Fruit fly (Drosophila melanogaster) whole organism, embryonic: ENCODE results near the gene CG16779.

Experiments used
- BEAF-32 ChIP-seq: fragments of 200-800 bp; sonication (Bioruptor generic); optimal IDR thresholded peaks from 3 replicates; lab custom pipeline; 2017; ENCODE audit warnings: missing biosample characterization, missing genetic modification characterization, mild to moderate bottlenecking, moderate library complexity, missing genetic modification reagents
- CG10267 ChIP-seq: fragments of 200-800 bp; sonication (Bioruptor generic); optimal IDR thresholded peaks from 2 replicates; lab custom pipeline; 2018; ENCODE audit warnings: missing biosample characterization, mild to moderate bottlenecking, missing genetic modification characterization, moderate library complexity
- CG10431 ChIP-seq: fragments of 200-800 bp; sonication (Bioruptor generic); optimal IDR thresholded peaks from 3 replicates; lab custom pipeline; 2018; ENCODE audit warnings: missing biosample characterization, mild to moderate bottlenecking, missing genetic modification characterization
- CG11456 ChIP-seq: fragments of 200-800 bp; sonication (Bioruptor generic); IDR thresholded peaks from 3 replicates; pipeline ENCODE4 v1.3.6; 2022; ENCODE audit warnings: missing biosample characterization, missing genetic modification characterization
- CG12155 ChIP-seq: fragments of 200-800 bp; sonication (Bioruptor generic); optimal IDR thresholded peaks from 3 replicates; lab custom pipeline; 2016; ENCODE audit warnings: missing biosample characterization, missing genetic modification characterization
- CG15479 ChIP-seq: fragments of 200-800 bp; sonication (Bioruptor generic); optimal IDR thresholded peaks from 3 replicates; lab custom pipeline; 2019; ENCODE audit warnings: missing biosample characterization, mild to moderate bottlenecking, missing genetic modification characterization, moderate library complexity
- CG17568 ChIP-seq: fragments of 200-800 bp; sonication (Bioruptor generic); optimal IDR thresholded peaks from 2 replicates; lab custom pipeline; 2018; ENCODE audit warnings: missing biosample characterization, mild to moderate bottlenecking, missing genetic modification characterization, moderate library complexity
- CG18599 ChIP-seq: fragments of 200-800 bp; sonication (Bioruptor generic); optimal IDR thresholded peaks from 3 replicates; lab custom pipeline; 2017; ENCODE audit warnings: missing biosample characterization, missing genetic modification characterization, mild to moderate bottlenecking, moderate library complexity, missing genetic modification reagents
- CG2199 ChIP-seq: fragments of 200-800 bp; sonication (Bioruptor generic); IDR thresholded peaks from 3 replicates; pipeline ENCODE4 v1.3.6; 2022; ENCODE audit warnings: missing biosample characterization, missing genetic modification characterization
- CG4424 ChIP-seq: fragments of 200-800 bp; sonication (Bioruptor generic); optimal IDR thresholded peaks from 3 replicates; lab custom pipeline; 2016; ENCODE audit warnings: missing biosample characterization, missing genetic modification characterization
- CG4854 ChIP-seq: fragments of 200-800 bp; sonication (Bioruptor generic); optimal IDR thresholded peaks from 2 replicates; lab custom pipeline; 2016; ENCODE audit warnings: missing biosample characterization, missing genetic modification characterization, inconsistent platforms
- CG6254 ChIP-seq: fragments of 200-800 bp; sonication (Bioruptor generic); optimal IDR thresholded peaks from 3 replicates; lab custom pipeline; 2017; ENCODE audit warnings: mild to moderate bottlenecking, missing biosample characterization, missing genetic modification reagents, missing genetic modification characterization
- CG7745 ChIP-seq: fragments of 200-800 bp; sonication (Bioruptor generic); optimal IDR thresholded peaks from 2 replicates; lab custom pipeline; 2018; ENCODE audit warnings: missing biosample characterization, mild to moderate bottlenecking, missing genetic modification characterization, moderate library complexity
- D ChIP-seq, 2 experiments: fragments of 200-800 bp in 1 of 2; fragments of >200 bp in 1 of 2; sonication (Bioruptor generic) in 1 of 2; optimal IDR thresholded peaks; 2 replicates in 1 of 2; 3 replicates in 1 of 2; lab custom pipeline; 2017; ENCODE audit warnings: mild to moderate bottlenecking in 1 of 2, missing biosample characterization in 1 of 2, missing genetic modification characterization in 1 of 2, missing genetic modification reagents in 1 of 2
- Dad ChIP-seq: fragments of 200-800 bp; sonication (Bioruptor generic); optimal IDR thresholded peaks from 3 replicates; lab custom pipeline; 2016; ENCODE audit warnings: missing biosample characterization, missing genetic modification characterization
- Dll ChIP-seq: fragments of 200-800 bp; sonication (Bioruptor generic); IDR thresholded peaks from 4 replicates; pipeline ENCODE4 v1.3.6; 2022; ENCODE audit warnings: missing biosample characterization, missing genetic modification characterization; ENCODE audit not compliant: partially characterized antibody
- Drgx ChIP-seq: fragments of 200-800 bp; sonication (Bioruptor generic); IDR thresholded peaks from 2 replicates; pipeline ENCODE4 v1.3.6; 2022; ENCODE audit warnings: missing biosample characterization, missing genetic modification characterization
- Jarid2 ChIP-seq: fragments of 200-800 bp; sonication (Bioruptor generic); optimal IDR thresholded peaks from 3 replicates; lab custom pipeline; 2017; ENCODE audit warnings: mild to moderate bottlenecking, missing biosample characterization, missing genetic modification reagents, missing genetic modification characterization
- Kr ChIP-seq: fragments of 200-800 bp; sonication (Bioruptor generic); optimal IDR thresholded peaks from 2 replicates; lab custom pipeline; 2017; ENCODE audit warnings: missing biosample characterization, mild to moderate bottlenecking, missing genetic modification characterization
- Med ChIP-seq: fragments of 200-800 bp; sonication (Bioruptor generic); peaks from one replicate; lab custom pipeline; 2016; ENCODE audit warnings: missing biosample characterization, missing genetic modification characterization, mild to moderate bottlenecking, inconsistent platforms, moderate library complexity
- Meics ChIP-seq: fragments of 200-800 bp; sonication (Bioruptor generic); optimal IDR thresholded peaks from 2 replicates; lab custom pipeline; 2017; ENCODE audit warnings: missing biosample characterization, mild to moderate bottlenecking, missing genetic modification characterization
- Side ChIP-seq: fragments of 200-800 bp; sonication (Bioruptor generic); optimal IDR thresholded peaks from 2 replicates; lab custom pipeline; 2016; ENCODE audit warnings: missing biosample characterization, missing genetic modification characterization
- Trl ChIP-seq, 3 experiments: fragments of >200 bp in 2 of 3; fragments of 200-800 bp in 1 of 3; sonication (Bioruptor generic) in 1 of 3; optimal IDR thresholded peaks; 2 replicates in 1 of 3; 3 replicates in 2 of 3; lab custom pipeline; 2016 to 2017; ENCODE audit warnings: missing biosample characterization in 1 of 3, missing genetic modification characterization in 1 of 3
- Usf ChIP-seq: fragments of 200-800 bp; sonication (Bioruptor generic); optimal IDR thresholded peaks from 2 replicates; lab custom pipeline; 2017; ENCODE audit warnings: missing genotype, missing biosample characterization, missing genetic modification characterization
- YL-1 ChIP-seq: fragments of 200-800 bp; sonication (Bioruptor generic); optimal IDR thresholded peaks from 3 replicates; lab custom pipeline; 2017; ENCODE audit warnings: missing biosample characterization, mild to moderate bottlenecking, missing genetic modification characterization
- ac ChIP-seq: fragments of 200-800 bp; sonication (Bioruptor generic); optimal IDR thresholded peaks from 3 replicates; lab custom pipeline; 2017; ENCODE audit warnings: missing biosample characterization, mild to moderate bottlenecking, missing genetic modification characterization
- ara ChIP-seq: fragments of 200-800 bp; sonication (Bioruptor generic); IDR thresholded peaks from 2 replicates; pipeline ENCODE4 v1.3.6; 2022; ENCODE audit warnings: missing biosample characterization, missing genetic modification characterization
- ato ChIP-seq: fragments of 200-800 bp; sonication (Bioruptor generic); IDR thresholded peaks from 2 replicates; pipeline ENCODE4 v1.3.6; 2022; ENCODE audit warnings: missing biosample characterization, missing genetic modification characterization; ENCODE audit not compliant: partially characterized antibody
- bigmax ChIP-seq: fragments of 200-800 bp; sonication (Bioruptor generic); optimal IDR thresholded peaks from 2 replicates; lab custom pipeline; 2018; ENCODE audit warnings: missing biosample characterization, mild to moderate bottlenecking, missing genetic modification characterization
- bsh ChIP-seq, 2 experiments: fragments of 200-800 bp; sonication (Bioruptor generic); optimal IDR thresholded peaks; 2 replicates each; lab custom pipeline; 2017 to 2018; ENCODE audit warnings: mild to moderate bottlenecking in 2 of 2, missing biosample characterization in 2 of 2, missing genetic modification characterization in 2 of 2, moderate library complexity in 1 of 2
- ci ChIP-seq: fragments of 200-800 bp; sonication (Bioruptor generic); IDR thresholded peaks from 3 replicates; pipeline ENCODE4 v1.3.6; 2022; ENCODE audit warnings: missing biosample characterization, missing genetic modification characterization
- corto ChIP-seq: fragments of 200-800 bp; sonication (Bioruptor generic); optimal IDR thresholded peaks from 2 replicates; lab custom pipeline; 2016; ENCODE audit warnings: missing biosample characterization, mild to moderate bottlenecking, missing genetic modification characterization, moderate library complexity
- dan ChIP-seq: fragments of 200-800 bp; sonication (Bioruptor generic); IDR thresholded peaks from 2 replicates; pipeline ENCODE4 v1.3.6; 2022; ENCODE audit warnings: missing biosample characterization, missing genetic modification characterization
- fu2 ChIP-seq: fragments of 200-800 bp; sonication (Bioruptor generic); optimal IDR thresholded peaks from 2 replicates; lab custom pipeline; 2016; ENCODE audit warnings: missing biosample characterization, missing genetic modification characterization
- gcm2 ChIP-seq: fragments of 200-800 bp; sonication (Bioruptor generic); optimal IDR thresholded peaks from 2 replicates; lab custom pipeline; 2016; ENCODE audit warnings: missing biosample characterization, missing genetic modification characterization
- gem ChIP-seq: fragments of 200-800 bp; sonication (Bioruptor generic); optimal IDR thresholded peaks from 2 replicates; lab custom pipeline; 2019; ENCODE audit warnings: missing biosample characterization, mild to moderate bottlenecking, missing genetic modification characterization, moderate library complexity
- gfzf ChIP-seq: fragments of 200-800 bp; sonication (Bioruptor generic); optimal IDR thresholded peaks from 2 replicates; lab custom pipeline; 2016; ENCODE audit warnings: missing biosample characterization, mild to moderate bottlenecking, missing genetic modification characterization, moderate library complexity
- inv ChIP-seq: fragments of 200-800 bp; sonication (Bioruptor generic); IDR thresholded peaks from 2 replicates; pipeline ENCODE4 v1.3.6; 2022; ENCODE audit warnings: missing biosample characterization, missing genetic modification characterization; ENCODE audit not compliant: partially characterized antibody
- ken ChIP-seq: fragments of 200-800 bp; sonication (Bioruptor generic); IDR thresholded peaks from 3 replicates; pipeline ENCODE4 v1.3.6; 2022; ENCODE audit warnings: missing biosample characterization, missing genetic modification characterization
- p53 ChIP-seq: fragments of 200-800 bp; sonication (Bioruptor generic); optimal IDR thresholded peaks from 2 replicates; lab custom pipeline; 2016; ENCODE audit warnings: missing biosample characterization, missing genetic modification characterization
- pho ChIP-seq: fragments of 200-800 bp; sonication (Bioruptor generic); optimal IDR thresholded peaks from 2 replicates; lab custom pipeline; 2016; ENCODE audit warnings: missing biosample characterization, missing genetic modification characterization
- pita ChIP-seq: fragments of 200-800 bp; sonication (Bioruptor generic); optimal IDR thresholded peaks from 2 replicates; lab custom pipeline; 2017; ENCODE audit warnings: missing biosample characterization, mild to moderate bottlenecking, missing genetic modification characterization
- run ChIP-seq: fragments of 200-800 bp; sonication (Bioruptor generic); optimal IDR thresholded peaks from 3 replicates; lab custom pipeline; 2018; ENCODE audit warnings: missing biosample characterization, mild to moderate bottlenecking, missing genetic modification characterization
- shn ChIP-seq: fragments of 200-800 bp; sonication (Bioruptor generic); optimal IDR thresholded peaks from 3 replicates; lab custom pipeline; 2016; ENCODE audit warnings: missing biosample characterization, missing genetic modification characterization
- sim ChIP-seq: fragments of 200-800 bp; sonication (Bioruptor generic); IDR thresholded peaks from 2 replicates; pipeline ENCODE4 v1.3.6; 2022; ENCODE audit warnings: missing biosample characterization, missing genetic modification characterization
- sima ChIP-seq: fragments of 200-800 bp; sonication (Bioruptor generic); optimal IDR thresholded peaks from 2 replicates; lab custom pipeline; 2016; ENCODE audit warnings: missing biosample characterization, missing genetic modification characterization
- sr ChIP-seq: fragments of 200-800 bp; sonication (Bioruptor generic); IDR thresholded peaks from 3 replicates; pipeline ENCODE4 v1.3.6; 2022; ENCODE audit warnings: missing biosample characterization, missing genetic modification characterization
- tio ChIP-seq: fragments of 200-800 bp; sonication (Bioruptor generic); optimal IDR thresholded peaks from 2 replicates; lab custom pipeline; 2017; ENCODE audit warnings: missing biosample characterization, missing genetic modification characterization, inconsistent platforms
- toy ChIP-seq: fragments of 200-800 bp; sonication (Bioruptor generic); IDR thresholded peaks from 2 replicates; pipeline ENCODE4 v1.3.6; 2022; ENCODE audit warnings: missing biosample characterization, missing genetic modification characterization
- ttk ChIP-seq: fragments of 200-800 bp; sonication (Bioruptor generic); IDR thresholded peaks from 2 replicates; pipeline ENCODE4 v2.1.2; 2022; ENCODE audit warnings: missing biosample characterization, missing genetic modification characterization
- wdn ChIP-seq: fragments of 200-800 bp; sonication (Bioruptor generic); IDR thresholded peaks from 2 replicates; pipeline ENCODE4 v1.3.6; 2022; ENCODE audit warnings: missing biosample characterization, missing genetic modification characterization

CG16779 gene

DNA sequence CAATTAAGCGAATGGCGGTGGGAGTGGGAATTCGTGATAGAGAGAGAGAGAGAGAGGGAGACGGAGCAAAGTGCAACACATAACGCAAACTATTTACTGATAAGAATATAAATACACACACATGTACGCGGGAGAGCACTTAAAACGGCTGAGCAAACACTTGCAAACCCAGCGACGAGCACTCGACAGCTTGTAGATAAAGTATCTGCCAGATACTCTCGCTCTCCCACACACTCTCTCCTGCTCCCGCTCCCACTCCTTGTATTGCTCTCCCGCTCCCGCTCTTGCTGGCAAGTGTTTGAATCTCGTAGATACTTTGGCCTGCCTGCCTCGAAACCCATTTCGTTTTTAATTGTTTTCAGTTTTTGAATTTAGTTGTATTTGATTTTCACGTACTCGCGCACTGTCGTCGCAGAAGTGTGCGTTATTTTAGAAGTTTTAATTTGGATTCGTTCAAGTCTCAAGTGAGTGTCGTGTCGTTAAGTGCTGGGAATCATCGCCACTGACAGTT is 65.2 kb downstream of the CG16779 start (continued):
- no peak for TF ChIP-seq wdn (GFP tag; lab: Robert Waterston, UW)
- no peak for TF ChIP-seq CG4854 (GFP tag; lab: Kevin White, UChicago)
- TF ChIP-seq ara (GFP tag; lab: Robert Waterston, UW) = no peak
- TF ChIP-seq inv (GFP tag; lab: Robert Waterston, UW) = no peak
- TF ChIP-seq CG15479 (GFP tag; lab: Kevin White, UChicago) = peak; percentile 88
- TF ChIP-seq gcm2 (GFP tag; lab: Kevin White, UChicago) = peak; percentile 42
- no peak for TF ChIP-seq pho
- no peak for TF ChIP-seq gfzf (GFP tag; lab: Kevin White, UChicago)
- TF ChIP-seq CG17568 (GFP tag; lab: Kevin White, UChicago) = peak; percentile 70
- peak; percentile 63 for TF ChIP-seq CG10431 (GFP tag; lab: Kevin White, UChicago)
- TF ChIP-seq Side (GFP tag; lab: Kevin White, UChicago) = peak; percentile 41
- TF ChIP-seq sim (GFP tag; lab: Robert Waterston, UW) = no peak
- TF ChIP-seq toy (GFP tag; lab: Robert Waterston, UW) = no peak
- TF ChIP-seq bsh (GFP tag; optimal IDR thresholded peaks at IDR 0.05; lab: Kevin White, UChicago) = peak; percentile 34 to 80
- peak; percentile 69 for TF ChIP-seq Jarid2
- TF ChIP-seq ttk (GFP tag; lab: Robert Waterston, UW) = no peak
- no peak for TF ChIP-seq gem (tag; lab: Kevin White, UChicago)
- no peak for TF ChIP-seq p53 (GFP tag; lab: Kevin White, UChicago)
- TF ChIP-seq ato (GFP tag; lab: Robert Waterston, UW) = no peak
- TF ChIP-seq ci (GFP tag; lab: Robert Waterston, UW) = peak; percentile 81
- TF ChIP-seq YL-1 (GFP tag; lab: Kevin White, UChicago) = peak; percentile 57
- TF ChIP-seq CG11456 = no peak
- no peak for TF ChIP-seq sima
- TF ChIP-seq CG4424 = no peak
- peak; percentile 59 for TF ChIP-seq CG6254 (GFP tag; lab: Kevin White, UChicago)
- TF ChIP-seq fu2 = no peak
- no peak for TF ChIP-seq dan (GFP tag; lab: Robert Waterston, UW)
- no peak for TF ChIP-seq tio (GFP tag; lab: Kevin White, UChicago)
- peak; percentile 20 for TF ChIP-seq Kr
- TF ChIP-seq Usf (GFP tag; lab: Kevin White, UChicago) = no peak
- peak; percentile 60 for TF ChIP-seq CG18599
- no peak for TF ChIP-seq run
- TF ChIP-seq Drgx (GFP tag; lab: Robert Waterston, UW) = peak; percentile 62
- TF ChIP-seq CG10267 (tag; lab: Kevin White, UChicago) = no peak
- TF ChIP-seq Dll = peak; percentile 51; the same call in 3 of the 4 replicates

DNA sequence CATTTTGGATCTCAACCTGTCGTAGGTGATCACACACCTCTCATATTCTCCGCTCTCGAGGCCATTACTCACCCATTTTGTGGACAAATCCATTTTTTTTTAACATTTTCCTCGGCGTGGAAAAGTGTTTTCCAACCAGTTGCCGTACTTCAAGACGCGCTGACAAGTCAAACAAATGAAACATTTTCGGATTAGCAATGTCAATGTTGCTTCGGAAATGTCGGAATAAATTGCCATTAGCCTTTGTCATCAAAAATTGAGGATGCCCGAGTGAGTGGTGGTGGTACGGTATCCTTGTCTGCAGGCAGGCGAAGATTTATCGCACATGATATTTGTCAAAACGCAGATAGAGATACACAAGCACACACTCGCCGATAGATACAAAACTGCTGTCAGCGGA is 66.1 kb downstream of the CG16779 start:
- TF ChIP-seq sr (GFP tag; lab: Robert Waterston, UW) (no peak), CG12155 (GFP tag; lab: Kevin White, UChicago) (no peak), CG15479 (GFP tag; lab: Kevin White, UChicago) (peak; percentile 18), corto (GFP tag; lab: Kevin White, UChicago) (no peak), Med (GFP tag; lab: Kevin White, UChicago) (peak; percentile 20), CG2199 (GFP tag; lab: Robert Waterston, UW) (peak; percentile 15; the same call in 1 of the 3 replicates), Meics (no peak), CG7745 (tag; lab: Kevin White, UChicago) (no peak), ken (GFP tag; lab: Robert Waterston, UW) (no peak), pita (no peak), Dad (GFP tag; lab: Kevin White, UChicago) (no peak), shn (no peak), ac (GFP tag; lab: Kevin White, UChicago) (peak; percentile 3), bigmax (GFP tag; lab: Kevin White, UChicago) (no peak), BEAF-32 (GFP tag; lab: Kevin White, UChicago) (no peak), Trl (optimal IDR thresholded peaks at IDR 0.05; lab: Kevin White, UChicago) (peak in 1 of 2 experiments; percentile 5), Trl (GFP tag; optimal IDR thresholded peaks at IDR 0.05; lab: Kevin White, UChicago) (no peak), D (optimal IDR thresholded peaks at IDR 0.05; lab: Kevin White, UChicago) (no peak), D (GFP tag; optimal IDR thresholded peaks at IDR 0.05; lab: Kevin White, UChicago) (no peak)
